Worm (Caenorhabditis elegans): ENCODE results near the gene inx-9.

The inx-9 gene

ce11 chrIV:11636409-11636723, 39.8 kb upstream of the inx-9 start, which contains the start of gene F58B3.6 (continued):
- no peak for TF ChIP-seq nhr-11 (tag; optimal IDR thresholded peaks at IDR 0.05)
- TF ChIP-seq ztf-4 (tag; optimal IDR thresholded peaks at IDR 0.05) = no peak
- peak; percentile 10 for TF ChIP-seq C34F6.9 (tag; optimal IDR thresholded peaks at IDR 0.05)
- TF ChIP-seq crh-2 (tag; optimal IDR thresholded peaks at IDR 0.05) = peak; percentile 19
- TF ChIP-seq nhr-12 (tag; optimal IDR thresholded peaks at IDR 0.05) = no peak
- TF ChIP-seq F13H6.1 (tag; optimal IDR thresholded peaks at IDR 0.05) = no peak
- TF ChIP-seq fos-1 (tag; optimal IDR thresholded peaks at IDR 0.05) = no peak
- TF ChIP-seq elt-1 (tag; optimal IDR thresholded peaks at IDR 0.05) = no peak
- no peak for TF ChIP-seq ama-1 (optimal IDR thresholded peaks at IDR 0.05)
- TF ChIP-seq nhr-25 (tag; optimal IDR thresholded peaks at IDR 0.05) = peak; percentile 3
- TF ChIP-seq nhr-21 (tag; optimal IDR thresholded peaks at IDR 0.05) = no peak
- TF ChIP-seq elt-3 (tag; optimal IDR thresholded peaks at IDR 0.05) = no peak

DNA sequence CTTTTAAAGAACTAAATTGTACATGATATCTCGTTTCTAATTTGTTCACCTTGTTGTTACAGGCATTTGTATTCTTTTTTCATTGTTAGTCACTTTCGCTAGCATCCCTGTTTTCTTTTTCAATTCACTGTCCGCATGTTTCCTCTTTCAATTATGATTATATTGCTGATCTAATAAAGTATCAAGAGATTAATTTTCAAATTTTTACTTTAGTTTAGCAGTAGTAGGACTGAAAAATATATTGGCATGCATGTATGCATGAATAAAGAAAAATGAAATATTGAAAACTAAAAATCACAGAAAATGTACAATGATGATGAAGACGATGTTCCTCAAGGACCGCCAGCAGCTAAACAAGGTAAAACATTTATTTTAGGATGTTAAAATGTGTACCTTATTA, 38.1 kb upstream of the inx-9 start, which contains the start of gene rbm-17:
TSS of gene rbm-17 (plus strand) at position 301 of the 400 bp plus-strand sequence.
- TF ChIP-seq elt-1 (tag; optimal IDR thresholded peaks at IDR 0.05) (no peak), mbf-1 (tag; optimal IDR thresholded peaks at IDR 0.05) (no peak), lin-11 (tag; optimal IDR thresholded peaks at IDR 0.05) (no peak), gmeb-1 (tag; optimal IDR thresholded peaks at IDR 0.05) (no peak), nhr-237 (tag; optimal IDR thresholded peaks at IDR 0.05) (no peak), C34F6.9 (tag; optimal IDR thresholded peaks at IDR 0.05) (no peak), unc-39 (tag; optimal IDR thresholded peaks at IDR 0.05) (no peak), fos-1 (tag; optimal IDR thresholded peaks at IDR 0.05) (no peak), nhr-23 (tag; optimal IDR thresholded peaks at IDR 0.05) (no peak), dmd-4 (tag; optimal IDR thresholded peaks at IDR 0.05) (no peak), ztf-11 (tag; optimal IDR thresholded peaks at IDR 0.05) (no peak), egl-27 (tag; optimal IDR thresholded peaks at IDR 0.05) (no peak)

DNA sequence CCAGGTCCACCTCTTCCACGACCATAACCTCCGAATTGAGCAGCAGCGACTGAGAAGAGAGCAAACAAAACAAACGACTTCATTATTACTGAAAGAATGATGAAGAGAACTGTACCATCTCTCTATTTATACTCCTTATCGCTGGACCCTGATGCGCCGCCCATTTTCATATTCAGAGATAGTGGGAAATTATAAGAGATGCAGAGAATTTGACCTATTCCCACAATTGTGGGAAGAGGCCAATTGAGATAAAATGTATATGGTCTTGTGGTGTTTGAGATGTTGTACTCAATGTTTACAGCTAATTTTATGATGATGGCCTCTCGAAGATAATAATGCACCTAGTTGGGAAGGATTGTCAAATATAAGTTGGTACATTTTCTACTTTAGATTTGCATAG, 35.2 kb upstream of the inx-9 start, which contains the start of gene ttr-50:
TSS of gene ttr-50 (minus strand) at position 101 of the 400 bp plus-strand sequence.
- TF ChIP-seq mab-5 (tag; optimal IDR thresholded peaks at IDR 0.05) (no peak), nhr-23 (tag; optimal IDR thresholded peaks at IDR 0.05) (no peak), Y55F3AM.14 (GFP tag; optimal IDR thresholded peaks at IDR 0.05) (no peak), aly-2 (tag; optimal IDR thresholded peaks at IDR 0.05) (no peak), lin-11 (tag; optimal IDR thresholded peaks at IDR 0.05) (no peak)

- no peak for TF ChIP-seq nhr-23 (tag; optimal IDR thresholded peaks at IDR 0.05)
- TF ChIP-seq unc-55 (GFP tag; optimal IDR thresholded peaks at IDR 0.05) = no peak
- TF ChIP-seq ceh-82 (tag; optimal IDR thresholded peaks at IDR 0.05) = no peak
- TF ChIP-seq alr-1 (tag; optimal IDR thresholded peaks at IDR 0.05) = no peak
- TF ChIP-seq nhr-129 (tag; optimal IDR thresholded peaks at IDR 0.05) = no peak
- TF ChIP-seq peb-1 (tag; optimal IDR thresholded peaks at IDR 0.05) = no peak
- no peak for TF ChIP-seq nhr-10 (tag; optimal IDR thresholded peaks at IDR 0.05)
- TF ChIP-seq F13H6.1 (tag; optimal IDR thresholded peaks at IDR 0.05) = no peak
- TF ChIP-seq ceh-16 (tag; optimal IDR thresholded peaks at IDR 0.05) = no peak
- no peak for TF ChIP-seq aly-2 (tag; optimal IDR thresholded peaks at IDR 0.05)
- TF ChIP-seq lsy-2 (tag; optimal IDR thresholded peaks at IDR 0.05) = no peak
- no peak for TF ChIP-seq fos-1 (tag; optimal IDR thresholded peaks at IDR 0.05)
These were observed 34.4 kb upstream of the inx-9 start, which contains the start of gene ZK809.1 for ce11 chrIV:11641802-11642201. Gene ZK809.1, plus strand, starts transcription at chrIV:11642102.

DNA sequence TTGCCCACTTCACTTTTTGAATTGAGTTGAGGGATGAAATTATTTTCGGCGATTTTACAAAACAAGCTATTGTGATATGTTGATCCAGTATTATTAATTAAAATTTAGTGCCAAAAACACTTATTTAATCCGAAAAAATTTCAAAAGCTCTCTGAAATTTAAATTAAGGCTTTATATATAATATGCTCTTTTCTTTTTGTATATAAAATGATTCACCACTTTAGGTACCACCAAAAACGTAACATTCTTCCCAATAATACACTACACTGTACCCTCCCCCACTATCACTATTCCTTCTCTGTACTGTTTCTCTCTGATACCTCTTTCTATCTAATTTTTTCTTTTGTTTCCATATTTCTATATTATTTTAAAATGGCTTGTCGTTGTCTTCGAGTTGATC, 32.3 kb upstream of the inx-9 start, which contains the start of gene prx-2:
TSS of gene prx-2 (plus strand) at position 301 of the 400 bp plus-strand sequence.
- no peak for TF ChIP-seq Y55F3AM.14 (GFP tag; optimal IDR thresholded peaks at IDR 0.05)
- no peak for TF ChIP-seq ztf-1 (GFP tag; conservative IDR thresholded peaks at IDR 0.05)
- no peak for TF ChIP-seq nhr-77 (tag; optimal IDR thresholded peaks at IDR 0.05)
- no peak for TF ChIP-seq nhr-12 (tag; optimal IDR thresholded peaks at IDR 0.05)
- no peak for TF ChIP-seq blmp-1 (tag; optimal IDR thresholded peaks at IDR 0.05; ENCODE audit: insufficient read depth)
- no peak for TF ChIP-seq lin-11 (tag; optimal IDR thresholded peaks at IDR 0.05)
- no peak for TF ChIP-seq sma-9 (GFP tag; optimal IDR thresholded peaks at IDR 0.05)
- no peak for TF ChIP-seq sma-9 (tag; optimal IDR thresholded peaks at IDR 0.05)
- no peak for TF ChIP-seq alr-1 (tag; optimal IDR thresholded peaks at IDR 0.05)
- TF ChIP-seq sma-3 (GFP tag; optimal IDR thresholded peaks at IDR 0.05) = no peak
- TF ChIP-seq dmd-4 (tag; optimal IDR thresholded peaks at IDR 0.05) = no peak
- TF ChIP-seq lin-39 (tag; optimal IDR thresholded peaks at IDR 0.05) = no peak
- TF ChIP-seq unc-62 (GFP tag; optimal IDR thresholded peaks at IDR 0.05) = no peak
- TF ChIP-seq ztf-11 (tag; optimal IDR thresholded peaks at IDR 0.05) = no peak
- TF ChIP-seq aly-2 (tag; optimal IDR thresholded peaks at IDR 0.05) = no peak
- no peak for TF ChIP-seq ama-1 (optimal IDR thresholded peaks at IDR 0.05)
- no peak for TF ChIP-seq nhr-129 (tag; optimal IDR thresholded peaks at IDR 0.05)
- TF ChIP-seq ceh-82 (tag; optimal IDR thresholded peaks at IDR 0.05) = no peak
- no peak for TF ChIP-seq sem-4 (tag; optimal IDR thresholded peaks at IDR 0.05)

All from whole organism, L2 larva.